Fruit fly (Drosophila melanogaster): ENCODE data around the gene Ulp1.

Gene Ulp1

DNA sequence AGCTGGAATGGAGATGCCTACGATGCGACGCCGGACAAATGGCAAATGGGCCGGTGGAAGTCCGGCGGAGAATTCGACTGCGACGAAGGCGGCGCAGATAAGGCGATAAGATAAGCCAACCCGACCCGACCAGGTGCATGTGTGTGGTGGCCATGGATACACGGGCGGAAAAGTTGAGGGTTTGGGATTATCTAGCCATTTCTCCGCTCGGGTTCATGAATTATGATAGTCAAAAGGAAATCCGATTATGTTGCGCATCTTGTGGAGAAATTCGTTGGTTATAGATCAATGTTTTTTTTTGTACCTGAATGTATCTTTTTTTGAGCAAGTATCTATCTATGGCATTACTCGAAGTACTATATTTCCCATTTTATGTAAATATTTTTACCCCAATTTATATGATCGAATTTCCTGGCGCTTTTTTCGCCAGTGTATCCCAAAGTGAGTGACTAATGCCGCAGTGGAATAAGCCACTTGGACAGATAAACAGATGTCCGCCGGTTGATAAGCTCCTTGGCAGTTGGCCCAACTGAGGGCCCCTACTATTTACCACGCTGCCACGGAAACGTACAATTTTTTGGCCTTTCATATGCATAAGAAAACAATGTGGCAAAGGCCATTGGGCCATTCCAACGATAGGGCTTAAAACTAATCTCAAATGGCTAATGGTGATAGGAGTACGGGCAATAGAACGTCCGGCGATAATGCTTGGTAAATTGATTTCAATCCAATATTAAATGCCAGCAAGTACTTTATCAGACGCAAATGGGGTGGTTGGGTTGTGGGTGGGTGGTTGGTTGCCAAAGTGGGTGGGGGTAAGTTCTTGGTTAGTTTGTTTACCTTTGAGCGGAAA, 39.4 kb upstream of the Ulp1 start, which contains the start of gene CG7992 (continued):
- TF ChIP-seq kah (GFP tag; optimal IDR thresholded peaks at IDR 0.05), result no peak
- peak; percentile 6 for TF ChIP-seq CG6654 (GFP tag; optimal IDR thresholded peaks at IDR 0.05)
- TF ChIP-seq tgo (GFP tag; IDR thresholded peaks at IDR 0.05), result 0 out of 3 replicates have a peak, but pooled peaks have one; percentile 45
- TF ChIP-seq lbe (GFP tag; optimal IDR thresholded peaks at IDR 0.05), result no peak
- TF ChIP-seq Aef1 (GFP tag; IDR thresholded peaks at IDR 0.05), result peak; percentile 48; the same call in 2 of the 3 replicates
- peak; percentile 41 for TF ChIP-seq run (tag; optimal IDR thresholded peaks at IDR 0.05)
- peak; percentile 70 for TF ChIP-seq Side (GFP tag; optimal IDR thresholded peaks at IDR 0.05)
- no peak for TF ChIP-seq Ets97D (GFP tag; optimal IDR thresholded peaks at IDR 0.05)
- TF ChIP-seq CG9609 (GFP tag; optimal IDR thresholded peaks at IDR 0.05), result peak; percentile 55
- TF ChIP-seq HmgD (GFP tag; optimal IDR thresholded peaks at IDR 0.05), result no peak
- no peak for TF ChIP-seq Dll (GFP tag; IDR thresholded peaks at IDR 0.05; ENCODE audit: partially characterized antibody)
- TF ChIP-seq inv (GFP tag; IDR thresholded peaks at IDR 0.05; ENCODE audit: partially characterized antibody), result no peak
- no peak for TF ChIP-seq Dp (GFP tag; optimal IDR thresholded peaks at IDR 0.05)
- no peak for TF ChIP-seq insv (GFP tag; optimal IDR thresholded peaks at IDR 0.05)
- peak; percentile 9 for TF ChIP-seq twi (tag; optimal IDR thresholded peaks at IDR 0.05)
- TF ChIP-seq CG30431 (GFP tag; optimal IDR thresholded peaks at IDR 0.05), result no peak
- peak; percentile 2 for TF ChIP-seq CG11723 (GFP tag; optimal IDR thresholded peaks at IDR 0.05)
- peak; percentile 19 for TF ChIP-seq HmgZ (tag; optimal IDR thresholded peaks at IDR 0.05)
- TF ChIP-seq CG14014 (GFP tag; IDR thresholded peaks at IDR 0.05), result 0 out of 2 replicates have a peak, but pooled peaks have one; percentile 15
- no peak for TF ChIP-seq CG8359 (GFP tag; optimal IDR thresholded peaks at IDR 0.05; ENCODE audit: borderline replicate concordance)
- no peak for TF ChIP-seq CG43689 (GFP tag; IDR thresholded peaks at IDR 0.05)
- no peak for TF ChIP-seq CG7271 (tag; optimal IDR thresholded peaks at IDR 0.05)
- TF ChIP-seq CG8281 (tag; optimal IDR thresholded peaks at IDR 0.05), result peak; percentile 2
- no peak for TF ChIP-seq nerfin-2 (GFP tag; IDR thresholded peaks at IDR 0.05; ENCODE audit: partially characterized antibody)
- no peak for TF ChIP-seq sc (optimal IDR thresholded peaks at IDR 0.05)
- TF ChIP-seq sc (GFP tag; optimal IDR thresholded peaks at IDR 0.05), result no peak
- TF ChIP-seq slou (GFP tag; optimal IDR thresholded peaks at IDR 0.05), result no peak
- peak; percentile 70 for TF ChIP-seq CG30403 (GFP tag; optimal IDR thresholded peaks at IDR 0.05)
- no peak for TF ChIP-seq CG17568 (GFP tag; optimal IDR thresholded peaks at IDR 0.05)
- TF ChIP-seq kay (GFP tag; optimal IDR thresholded peaks at IDR 0.05), result peak; percentile 88
- TF ChIP-seq trem (tag; optimal IDR thresholded peaks at IDR 0.05), result no peak
- TF ChIP-seq da (GFP tag; optimal IDR thresholded peaks at IDR 0.05), result no peak
- TF ChIP-seq grn (GFP tag; optimal IDR thresholded peaks at IDR 0.05), result peak; percentile 89
- TF ChIP-seq CG10366 (GFP tag; IDR thresholded peaks at IDR 0.05), result peak; percentile 23; the same call in 1 of the 2 replicates
- TF ChIP-seq Ptx1 (GFP tag; IDR thresholded peaks at IDR 0.05), result peak; percentile 57
- peak; percentile 33 for TF ChIP-seq caup (GFP tag; optimal IDR thresholded peaks at IDR 0.05; ENCODE audit: severe bottlenecking)
- no peak for TF ChIP-seq Neu2 (GFP tag; optimal IDR thresholded peaks at IDR 0.05; ENCODE audit: borderline replicate concordance)
- TF ChIP-seq eyg (GFP tag; optimal IDR thresholded peaks at IDR 0.05), result peak; percentile 37
- TF ChIP-seq ac (GFP tag; optimal IDR thresholded peaks at IDR 0.05), result no peak
- TF ChIP-seq Drgx (GFP tag; IDR thresholded peaks at IDR 0.05), result peak; percentile 23; the same call in 1 of the 2 replicates
- peak; percentile 56 for TF ChIP-seq CG13624 (GFP tag; optimal IDR thresholded peaks at IDR 0.05)
- peak; percentile 28 for TF ChIP-seq CG12942 (GFP tag; optimal IDR thresholded peaks at IDR 0.05)
- TF ChIP-seq CG14667 (GFP tag; IDR thresholded peaks at IDR 0.05), result no peak
- peak; percentile 77 for TF ChIP-seq lab (GFP tag; optimal IDR thresholded peaks at IDR 0.05)
- no peak for TF ChIP-seq Doc3 (GFP tag; IDR thresholded peaks at IDR 0.05; ENCODE audit: partially characterized antibody)
- TF ChIP-seq Fer3 (tag; optimal IDR thresholded peaks at IDR 0.05), result peak; percentile 52
- no peak for TF ChIP-seq pan (optimal IDR thresholded peaks at IDR 0.05)
- peak in 1 of 2 experiments; percentile 51 for TF ChIP-seq pan (GFP tag; optimal IDR thresholded peaks at IDR 0.05 in 1 of 2, IDR thresholded peaks at IDR 0.05 in 1 of 2)
- no peak for TF ChIP-seq Fer2 (tag; optimal IDR thresholded peaks at IDR 0.05)

Data from whole organism, embryonic.